Worm (Caenorhabditis elegans): ENCODE measurements around the gene cnc-5.
A peak's percentile ranks its signal among the peaks of the same experiment; 100 is the strongest.

The cnc-5 gene

DNA sequence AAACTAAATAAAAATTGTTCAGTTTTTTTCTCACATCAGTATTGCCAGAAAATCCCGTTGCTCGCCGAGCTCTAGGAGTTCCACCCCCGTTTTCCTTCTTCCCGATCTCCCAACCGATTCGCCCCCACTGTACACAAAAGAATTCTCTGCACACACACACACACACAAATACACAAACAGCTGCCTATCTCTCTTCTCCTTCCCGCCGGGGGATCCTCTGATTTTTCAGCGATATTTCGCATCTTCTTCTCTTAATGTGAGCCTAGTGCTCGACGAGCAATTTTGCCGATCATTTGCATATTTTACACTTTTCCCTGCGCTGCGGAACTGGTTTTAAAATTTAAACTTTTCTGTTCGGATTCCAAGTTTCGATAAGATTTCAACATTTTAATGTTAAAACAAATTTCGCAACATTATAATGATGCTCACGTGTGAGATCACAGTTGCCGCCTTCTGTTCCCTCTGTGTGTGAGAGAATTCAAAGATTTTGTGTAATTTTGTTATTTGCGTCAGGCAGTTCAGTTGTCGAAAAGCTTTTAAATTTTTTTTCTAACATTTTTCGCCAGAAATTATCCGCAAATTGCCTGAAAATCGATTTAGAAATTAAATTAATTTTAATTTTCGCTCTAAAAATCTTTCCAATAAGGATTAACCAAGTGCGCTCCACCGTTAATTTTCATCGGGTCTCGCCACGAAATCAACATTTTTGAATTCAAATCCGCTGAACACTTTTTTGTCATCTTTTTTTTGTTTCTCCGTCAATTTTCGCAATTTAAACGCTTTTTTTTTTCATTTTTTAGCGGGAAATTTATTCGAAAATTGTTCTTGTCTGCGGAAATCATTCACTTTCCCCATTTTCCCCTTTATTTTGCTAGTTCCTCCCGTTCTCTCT lies 26.1 kb downstream of the cnc-5 start (continued):
- TF ChIP-seq gei-17 (GFP tag; optimal IDR thresholded peaks at IDR 0.05) (no peak), B0019.2 (GFP tag; conservative IDR thresholded peaks at IDR 0.05) (no peak), egl-18 (GFP tag; IDR thresholded peaks at IDR 0.05) (no peak), Y53F4B.3 (GFP tag; IDR thresholded peaks at IDR 0.05) (no peak), Y95B8A.8 (GFP tag; IDR thresholded peaks at IDR 0.05) (no peak), attf-6 (GFP tag; IDR thresholded peaks at IDR 0.05) (no peak), fkh-3 (tag; optimal IDR thresholded peaks at IDR 0.05) (no peak), hlh-12 (tag; optimal IDR thresholded peaks at IDR 0.05) (no peak), C17E4.6 (GFP tag; IDR thresholded peaks at IDR 0.05) (no peak), pha-4 (tag; optimal IDR thresholded peaks at IDR 0.05) (no peak), K11D2.4 (GFP tag; IDR thresholded peaks at IDR 0.05) (no peak; the same call in 1 of the 2 replicates), snpc-1.3 (tag; optimal IDR thresholded peaks at IDR 0.05; ENCODE audit: insufficient read depth) (peak; percentile 38), dox-1 (GFP tag; IDR thresholded peaks at IDR 0.05) (peak; percentile 50), tbx-9 (tag; optimal IDR thresholded peaks at IDR 0.05; ENCODE audit: borderline replicate concordance) (no peak), nhr-179 (tag; optimal IDR thresholded peaks at IDR 0.05) (no peak), ceh-91 (GFP tag; IDR thresholded peaks at IDR 0.05) (peak; percentile 76), atf-7 (tag; optimal IDR thresholded peaks at IDR 0.05) (no peak), nhr-80 (tag; optimal IDR thresholded peaks at IDR 0.05) (peak; percentile 13), Y67H2A.10 (GFP tag; conservative IDR thresholded peaks at IDR 0.05) (no peak), sea-2 (GFP tag; IDR thresholded peaks at IDR 0.05) (no peak), mxl-1 (tag; optimal IDR thresholded peaks at IDR 0.05) (no peak), F55B11.4 (tag; optimal IDR thresholded peaks at IDR 0.05; ENCODE audit: borderline replicate concordance, insufficient read depth) (no peak), tlf-1 (GFP tag; optimal IDR thresholded peaks at IDR 0.05) (peak; percentile 11), nhr-27 (tag; optimal IDR thresholded peaks at IDR 0.05) (no peak), snpc-3.4 (tag; optimal IDR thresholded peaks at IDR 0.05) (peak; percentile 6), somi-1 (GFP tag; optimal IDR thresholded peaks at IDR 0.05) (no peak), lin-26 (GFP tag; IDR thresholded peaks at IDR 0.05) (0 out of 2 replicates have a peak, but pooled peaks have one; percentile 28), hmg-20 (GFP tag; IDR thresholded peaks at IDR 0.05) (no peak), ceh-100 (GFP tag; IDR thresholded peaks at IDR 0.05) (no peak), lsl-1 (GFP tag; optimal IDR thresholded peaks at IDR 0.05) (peak; percentile 67), F10E7.11 (tag; optimal IDR thresholded peaks at IDR 0.05) (no peak), ztf-26 (tag; optimal IDR thresholded peaks at IDR 0.05) (no peak), F57C9.4 (tag; optimal IDR thresholded peaks at IDR 0.05) (no peak), F57A8.1 (GFP tag; optimal IDR thresholded peaks at IDR 0.05) (no peak), ZK185.1 (tag; optimal IDR thresholded peaks at IDR 0.05; ENCODE audit: poor library complexity, severe bottlenecking) (peak; percentile 43), ekl-4 (GFP tag; IDR thresholded peaks at IDR 0.05) (no peak), rec-8 (tag; optimal IDR thresholded peaks at IDR 0.05) (no peak), unc-62 (GFP tag; optimal IDR thresholded peaks at IDR 0.05) (no peak), lin-35 (GFP tag; optimal IDR thresholded peaks at IDR 0.05) (peak in 2 of 3 experiments; percentile 22 to 53), madf-6 (GFP tag; IDR thresholded peaks at IDR 0.05) (peak; percentile 75), ztf-6 (GFP tag; IDR thresholded peaks at IDR 0.05) (no peak), lin-40 (tag; optimal IDR thresholded peaks at IDR 0.05) (peak; percentile 67), madf-3 (GFP tag; IDR thresholded peaks at IDR 0.05) (no peak), ceh-27 (GFP tag; optimal IDR thresholded peaks at IDR 0.05) (no peak), pbrm-1 (GFP tag; IDR thresholded peaks at IDR 0.05) (peak; percentile 37; the same call in 1 of the 2 replicates), die-1 (tag; optimal IDR thresholded peaks at IDR 0.05) (no peak)

Data from whole organism, young adult.